Worm (Caenorhabditis elegans) whole organism, late embryonic: ENCODE measurements around the gene sphk-1.

ENCODE experiments used
- C08G9.2 ChIP-seq: sonication (generic microtip); optimal IDR thresholded peaks from 2 replicates; lab custom pipeline; 2016; ENCODE audit warnings: mild to moderate bottlenecking, missing genetic modification characterization, moderate library complexity, missing compliant biosample characterization
- C38D4.7 ChIP-seq: fragments of 200-800 bp; sonication (Bioruptor generic); optimal IDR thresholded peaks from 2 replicates; lab custom pipeline; 2018; ENCODE audit warnings: mild to moderate bottlenecking, missing genetic modification characterization, moderate library complexity, missing compliant biosample characterization
- F13H6.1 ChIP-seq: sonication (generic microtip); optimal IDR thresholded peaks from 2 replicates; lab custom pipeline; 2016; ENCODE audit warnings: missing genetic modification characterization, missing compliant biosample characterization
- K02D7.2 ChIP-seq: sonication (generic microtip); optimal IDR thresholded peaks from 2 replicates; lab custom pipeline; 2017; ENCODE audit warnings: mild to moderate bottlenecking, missing genetic modification characterization, missing compliant biosample characterization
- Y22D7AL.16 ChIP-seq: sonication (generic microtip); optimal IDR thresholded peaks from 2 replicates; lab custom pipeline; 2016; ENCODE audit warnings: missing genetic modification characterization, missing compliant biosample characterization
- ahr-1 ChIP-seq: sonication (generic microtip); optimal IDR thresholded peaks from 2 replicates; lab custom pipeline; 2016; ENCODE audit warnings: missing genetic modification characterization, missing compliant biosample characterization
- ceh-18 ChIP-seq: sonication (generic microtip); optimal IDR thresholded peaks from 2 replicates; lab custom pipeline; 2016; ENCODE audit warnings: missing genetic modification characterization, missing compliant biosample characterization
- ceh-19 ChIP-seq: fragments of 200-800 bp; sonication (Bioruptor generic); optimal IDR thresholded peaks from 2 replicates; lab custom pipeline; 2018; ENCODE audit warnings: mild to moderate bottlenecking, missing genetic modification characterization, missing compliant biosample characterization
- ceh-22 ChIP-seq: sonication (generic microtip); optimal IDR thresholded peaks from 2 replicates; lab custom pipeline; 2017; ENCODE audit warnings: missing biosample characterization, missing genetic modification characterization
- ceh-24 ChIP-seq: sonication (generic microtip); optimal IDR thresholded peaks from 2 replicates; lab custom pipeline; 2016; ENCODE audit warnings: mild to moderate bottlenecking, missing genetic modification characterization, missing compliant biosample characterization
- ceh-30 ChIP-seq: fragments of 150-350 bp; optimal IDR thresholded peaks from 2 replicates; lab custom pipeline; 2014; ENCODE audit warnings: missing biosample characterization, missing genetic modification characterization
- ceh-34 ChIP-seq: sonication (generic microtip); optimal IDR thresholded peaks from 2 replicates; lab custom pipeline; 2016; ENCODE audit warnings: mild to moderate bottlenecking, missing genetic modification characterization, missing compliant biosample characterization
- ceh-45 ChIP-seq: fragments of 200-800 bp; sonication (Bioruptor generic); IDR thresholded peaks from 2 replicates; pipeline ENCODE4 v1.3.6; 2022; ENCODE audit warnings: missing genetic modification reagents, missing genetic modification characterization, missing compliant biosample characterization
- ceh-48 ChIP-seq: sonication (generic microtip); optimal IDR thresholded peaks from 2 replicates; lab custom pipeline; 2016; ENCODE audit warnings: missing genetic modification characterization, inconsistent platforms, missing compliant biosample characterization
- ceh-6 ChIP-seq: fragments of 200-800 bp; sonication (Bioruptor generic); optimal IDR thresholded peaks from 2 replicates; lab custom pipeline; 2018; ENCODE audit warnings: mild to moderate bottlenecking, missing genetic modification characterization, missing compliant biosample characterization
- che-1 ChIP-seq: sonication (generic microtip); optimal IDR thresholded peaks from 2 replicates; lab custom pipeline; 2016; ENCODE audit warnings: mild to moderate bottlenecking, missing genetic modification characterization, missing compliant biosample characterization
- dve-1 ChIP-seq: sonication (generic microtip); optimal IDR thresholded peaks from 2 replicates; lab custom pipeline; 2017; ENCODE audit warnings: antibody characterized with exemption, mild to moderate bottlenecking, missing genetic modification characterization, missing compliant biosample characterization
- ets-4 ChIP-seq: sonication (generic microtip); optimal IDR thresholded peaks from 2 replicates; lab custom pipeline; 2016; ENCODE audit warnings: missing genetic modification characterization, missing compliant biosample characterization
- eyg-1 ChIP-seq: sonication (generic microtip); optimal IDR thresholded peaks from 2 replicates; lab custom pipeline; 2016; ENCODE audit warnings: missing genotype, missing genetic modification characterization, missing compliant biosample characterization
- fax-1 ChIP-seq: sonication (generic microtip); optimal IDR thresholded peaks from 2 replicates; lab custom pipeline; 2016; ENCODE audit warnings: missing genotype, missing genetic modification characterization, missing compliant biosample characterization
- fkh-10 ChIP-seq: fragments of 150-350 bp; optimal IDR thresholded peaks from 2 replicates; lab custom pipeline; 2014; ENCODE audit warnings: missing biosample characterization, missing genetic modification reagents, missing genetic modification characterization
- hlh-15 ChIP-seq: sonication (generic microtip); optimal IDR thresholded peaks from 2 replicates; lab custom pipeline; 2016; ENCODE audit warnings: missing genetic modification characterization, missing compliant biosample characterization
- hlh-8 ChIP-seq: sonication (generic microtip); optimal IDR thresholded peaks from 2 replicates; lab custom pipeline; 2016; ENCODE audit warnings: missing genotype, missing genetic modification characterization, missing compliant biosample characterization
- lim-6 ChIP-seq: sonication (generic microtip); optimal IDR thresholded peaks from 2 replicates; lab custom pipeline; 2016; ENCODE audit warnings: missing genetic modification characterization, missing compliant biosample characterization
- lin-11 ChIP-seq: fragments of 200-800 bp; sonication (Bioruptor generic); optimal IDR thresholded peaks from 2 replicates; lab custom pipeline; 2018; ENCODE audit warnings: mild to moderate bottlenecking, missing genetic modification characterization, missing compliant biosample characterization
- madf-2 ChIP-seq: sonication (generic microtip); optimal IDR thresholded peaks from 2 replicates; lab custom pipeline; 2017; ENCODE audit warnings: missing genetic modification characterization, missing compliant biosample characterization
- mec-3 ChIP-seq: sonication (generic microtip); optimal IDR thresholded peaks from 2 replicates; lab custom pipeline; 2016; ENCODE audit warnings: borderline replicate concordance, missing genetic modification characterization, missing compliant biosample characterization
- npax-4 ChIP-seq: sonication (generic microtip); optimal IDR thresholded peaks from 2 replicates; lab custom pipeline; 2016; ENCODE audit warnings: missing genetic modification characterization, missing compliant biosample characterization
- odd-2 ChIP-seq: sonication (generic microtip); optimal IDR thresholded peaks from 2 replicates; lab custom pipeline; 2017; ENCODE audit warnings: antibody characterized with exemption, mild to moderate bottlenecking, missing genetic modification characterization, missing compliant biosample characterization
- pag-3 ChIP-seq: sonication (generic microtip); optimal IDR thresholded peaks from 2 replicates; lab custom pipeline; 2016; ENCODE audit warnings: missing compliant biosample characterization, missing genetic modification characterization, borderline replicate concordance
- pat-9 ChIP-seq: fragments of 200-800 bp; sonication (Bioruptor generic); optimal IDR thresholded peaks from 2 replicates; lab custom pipeline; 2018; ENCODE audit warnings: mild to moderate bottlenecking, missing genetic modification characterization, moderate library complexity, missing compliant biosample characterization
- pax-1 ChIP-seq: fragments of 150-350 bp; optimal IDR thresholded peaks from 2 replicates; lab custom pipeline; 2014; ENCODE audit warnings: missing biosample characterization, missing genetic modification characterization
- pha-2 ChIP-seq: sonication (generic microtip); optimal IDR thresholded peaks from 2 replicates; lab custom pipeline; 2017; ENCODE audit warnings: mild to moderate bottlenecking, missing genetic modification characterization, missing compliant biosample characterization
- pqm-1 ChIP-seq: sonication (generic microtip); optimal IDR thresholded peaks from 2 replicates; lab custom pipeline; 2016; ENCODE audit warnings: missing genetic modification characterization, missing compliant biosample characterization
- pros-1 ChIP-seq: fragments of 150-350 bp; optimal IDR thresholded peaks from 2 replicates; lab custom pipeline; 2014; ENCODE audit warnings: missing biosample characterization, missing genetic modification reagents, missing genetic modification characterization
- ref-2 ChIP-seq: sonication (generic microtip); optimal IDR thresholded peaks from 2 replicates; lab custom pipeline; 2016; ENCODE audit warnings: missing genetic modification characterization, missing compliant biosample characterization
- rnt-1 ChIP-seq: sonication (generic microtip); optimal IDR thresholded peaks from 2 replicates; lab custom pipeline; 2016; ENCODE audit warnings: missing genetic modification characterization, missing compliant biosample characterization
- sox-2 ChIP-seq: fragments of 200-800 bp; sonication (Bioruptor generic); IDR thresholded peaks from 2 replicates; pipeline ENCODE4 v1.3.6; 2022; ENCODE audit warnings: missing genetic modification reagents, missing genetic modification characterization, missing compliant biosample characterization
- sox-4 ChIP-seq: sonication (generic microtip); optimal IDR thresholded peaks from 2 replicates; lab custom pipeline; 2017; ENCODE audit warnings: mild to moderate bottlenecking, missing genetic modification characterization, inconsistent platforms, missing compliant biosample characterization
- syd-9 ChIP-seq: sonication (generic microtip); optimal IDR thresholded peaks from 2 replicates; lab custom pipeline; 2016; ENCODE audit warnings: mild to moderate bottlenecking, missing genetic modification characterization, moderate library complexity, missing compliant biosample characterization
- tbx-2 ChIP-seq: sonication (generic microtip); optimal IDR thresholded peaks from 2 replicates; lab custom pipeline; 2016; ENCODE audit warnings: missing genetic modification characterization, missing compliant biosample characterization
- tbx-7 ChIP-seq: sonication (generic microtip); optimal IDR thresholded peaks from 2 replicates; lab custom pipeline; 2016; ENCODE audit warnings: missing genotype, missing genetic modification characterization, missing compliant biosample characterization
- ttx-3 ChIP-seq: sonication (generic microtip); optimal IDR thresholded peaks from 2 replicates; lab custom pipeline; 2016; ENCODE audit warnings: missing genetic modification reagents, missing genetic modification characterization, missing compliant biosample characterization
- unc-3 ChIP-seq, 2 experiments: fragments of 200-800 bp in 1 of 2; sonication (Bioruptor generic) in 1 of 2; sonication (generic microtip) in 1 of 2; conservative IDR thresholded peaks in 1 of 2; optimal IDR thresholded peaks in 1 of 2; 2 replicates each; pipeline versions ENCODE4 v1.3.6 to Lab custom; 2016 to 2022; ENCODE audit warnings: missing compliant biosample characterization in 2 of 2, missing genetic modification characterization in 2 of 2, missing genetic modification reagents in 1 of 2
- unc-42 ChIP-seq: sonication (generic microtip); optimal IDR thresholded peaks from 2 replicates; lab custom pipeline; 2016; ENCODE audit warnings: missing genotype, missing genetic modification characterization, missing compliant biosample characterization
- unc-55 ChIP-seq: sonication (generic microtip); optimal IDR thresholded peaks from 2 replicates; lab custom pipeline; 2017; ENCODE audit warnings: missing biosample characterization, missing genetic modification reagents, missing genetic modification characterization
- zip-5 ChIP-seq: sonication (generic microtip); optimal IDR thresholded peaks from 2 replicates; lab custom pipeline; 2016; ENCODE audit warnings: missing genetic modification characterization, missing compliant biosample characterization

sphk-1 gene

DNA sequence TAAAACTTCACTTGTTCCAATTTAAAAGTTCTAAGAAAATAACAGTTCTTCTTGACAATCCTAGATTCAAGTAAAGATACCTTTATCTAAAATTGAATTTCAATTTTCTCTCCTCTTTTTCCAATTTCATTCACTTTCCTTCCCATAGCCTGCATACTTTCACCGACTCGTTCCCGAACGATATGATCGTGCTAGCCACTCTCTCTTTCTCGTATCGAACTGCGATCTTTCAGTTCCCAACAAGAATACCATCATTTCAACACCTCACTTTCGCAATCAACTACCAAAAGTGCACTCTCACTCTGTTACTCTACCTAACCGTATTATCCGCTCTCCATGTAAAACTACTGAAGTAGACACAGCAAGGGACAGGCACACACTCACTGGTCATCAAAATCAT, 48.6 kb upstream of the sphk-1 start:
- TF ChIP-seq fax-1 (tag; lab: Kevin White, UChicago) (no peak), ceh-24 (tag; lab: Kevin White, UChicago) (no peak), ttx-3 (no peak), F13H6.1 (tag; lab: Kevin White, UChicago) (no peak), lim-6 (no peak), ceh-45 (GFP tag; lab: Robert Waterston, UW) (no peak), hlh-8 (tag; lab: Kevin White, UChicago) (no peak), pha-2 (tag; lab: Kevin White, UChicago) (no peak), ceh-19 (GFP tag; lab: Kevin White, UChicago) (no peak), unc-42 (no peak), fkh-10 (GFP tag; lab: Kevin White, UChicago) (no peak), ets-4 (no peak), odd-2 (no peak), unc-3 (GFP tag; conservative IDR thresholded peaks at IDR 0.05; lab: Robert Waterston, UW) (no peak), unc-3 (tag; optimal IDR thresholded peaks at IDR 0.05; lab: Kevin White, UChicago) (no peak), pax-1 (tag; lab: Kevin White, UChicago) (no peak)
- TF ChIP-seq, all 69 proteins: peak for 0

DNA sequence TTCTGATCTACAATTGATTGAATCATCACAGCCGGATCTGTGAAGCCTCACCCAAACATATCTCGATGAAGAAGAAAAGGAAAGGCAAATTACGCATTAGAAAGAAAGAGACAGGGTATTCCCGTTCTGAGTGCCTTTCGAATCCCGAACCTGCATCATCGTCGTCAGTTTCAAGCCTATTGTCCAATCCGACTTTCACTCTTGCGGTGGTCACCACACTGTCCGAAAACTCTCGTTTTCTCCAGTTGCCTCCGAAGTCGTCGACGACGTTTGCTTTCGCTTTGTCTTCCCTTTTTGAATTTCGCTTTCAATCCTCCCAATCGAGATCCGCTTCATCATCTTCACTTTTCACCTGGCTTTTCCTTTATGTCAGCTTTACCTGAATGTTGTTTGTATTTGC, 47.6 kb upstream of the sphk-1 start:
- TF ChIP-seq K02D7.2 (tag; lab: Kevin White, UChicago) = no peak
- TF ChIP-seq rnt-1 (tag; lab: Kevin White, UChicago) = peak; percentile 83
- TF ChIP-seq, all 69 proteins: peak for 1

DNA sequence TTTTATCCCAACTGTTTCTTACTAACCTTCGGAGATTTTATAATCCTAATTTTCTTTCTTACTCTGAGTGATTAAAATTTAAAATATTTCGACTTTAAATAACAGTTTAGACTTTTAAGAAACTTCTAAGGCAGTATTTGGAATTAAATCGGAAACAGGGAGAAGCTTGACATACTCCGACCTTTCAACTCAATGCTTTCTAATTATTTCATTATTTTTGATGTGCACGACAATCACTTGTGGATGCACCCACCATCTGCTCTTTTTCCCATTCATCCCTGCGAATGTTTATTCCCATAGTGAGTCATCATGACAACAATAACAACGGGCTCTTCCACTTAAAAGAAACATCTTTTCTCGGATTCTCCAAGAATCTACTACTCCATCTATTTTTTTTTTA, 47.2 kb upstream of the sphk-1 start:
- no peak for TF ChIP-seq ceh-18 (tag; lab: Kevin White, UChicago)
- no peak for TF ChIP-seq K02D7.2 (tag; lab: Kevin White, UChicago)
- no peak for TF ChIP-seq ttx-3
- TF ChIP-seq C08G9.2 (tag; lab: Kevin White, UChicago) = no peak
- no peak for TF ChIP-seq ceh-24 (tag; lab: Kevin White, UChicago)
- TF ChIP-seq ceh-48 (tag; lab: Kevin White, UChicago) = no peak
- no peak for TF ChIP-seq lim-6
- no peak for TF ChIP-seq npax-4 (tag; lab: Kevin White, UChicago)
- TF ChIP-seq unc-55 = no peak
- no peak for TF ChIP-seq F13H6.1 (tag; lab: Kevin White, UChicago)
- no peak for TF ChIP-seq hlh-8 (tag; lab: Kevin White, UChicago)
- no peak for TF ChIP-seq zip-5 (tag; lab: Kevin White, UChicago)
- no peak for TF ChIP-seq rnt-1 (tag; lab: Kevin White, UChicago)
- no peak for TF ChIP-seq lin-11
- TF ChIP-seq ceh-30 (tag; lab: Kevin White, UChicago) = no peak
- TF ChIP-seq pat-9 (tag; lab: Kevin White, UChicago) = no peak
- no peak for TF ChIP-seq mec-3
- TF ChIP-seq syd-9 = no peak

DNA sequence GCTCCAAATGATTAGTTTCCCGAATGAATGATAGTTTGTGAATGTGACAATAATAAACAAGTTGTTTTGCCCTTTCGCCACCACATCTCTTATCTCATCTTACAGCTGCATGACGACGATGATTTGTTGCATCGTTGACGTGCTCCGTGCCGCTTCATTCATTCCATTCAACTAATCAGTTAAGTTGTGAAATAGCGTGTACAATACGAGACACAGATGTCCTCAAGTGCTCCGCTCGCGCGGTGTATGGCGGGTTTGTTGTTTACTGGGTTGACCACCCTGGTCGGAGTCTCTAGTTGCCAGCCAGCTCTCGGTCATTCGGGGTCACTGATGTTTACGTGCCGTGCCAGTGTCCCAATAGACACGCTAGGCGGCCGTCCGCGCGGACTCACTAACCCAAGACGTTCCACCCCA, 46.5 kb upstream of the sphk-1 start:
- TF ChIP-seq tbx-2 (tag; lab: Kevin White, UChicago) (peak; percentile 52), pros-1 (tag; lab: Kevin White, UChicago) (no peak), madf-2 (tag; lab: Kevin White, UChicago) (no peak), Y22D7AL.16 (tag; lab: Kevin White, UChicago) (no peak), ahr-1 (tag; lab: Kevin White, UChicago) (no peak), pax-1 (tag; lab: Kevin White, UChicago) (peak; percentile 24), ref-2 (peak; percentile 28), lim-6 (no peak), eyg-1 (tag; lab: Kevin White, UChicago) (no peak), unc-42 (peak; percentile 60), pag-3 (tag; lab: Kevin White, UChicago) (no peak), sox-2 (GFP tag; lab: Robert Waterston, UW) (no peak), ceh-6 (GFP tag; lab: Kevin White, UChicago) (peak; percentile 27), ceh-22 (tag; lab: Kevin White, UChicago) (no peak), C38D4.7 (GFP tag; lab: Kevin White, UChicago) (no peak), hlh-15 (tag; lab: Kevin White, UChicago) (no peak), che-1 (no peak), rnt-1 (tag; lab: Kevin White, UChicago) (peak; percentile 14), tbx-7 (tag; lab: Kevin White, UChicago) (no peak), ttx-3 (no peak), odd-2 (no peak), ceh-34 (peak; percentile 68), ceh-48 (tag; lab: Kevin White, UChicago) (no peak), dve-1 (tag; lab: Kevin White, UChicago) (no peak), pqm-1 (tag; lab: Kevin White, UChicago) (no peak), pat-9 (tag; lab: Kevin White, UChicago) (no peak), sox-4 (tag; lab: Kevin White, UChicago) (no peak)
